Worm (Caenorhabditis elegans) whole organism, young adult: ENCODE measurements around the gene Y49E10.16.

Source experiments
- F49E8.2 ChIP-seq: sonication (generic microtip); optimal IDR thresholded peaks from 3 replicates; lab custom pipeline; 2017; ENCODE audit warnings: missing genetic modification characterization, mild to moderate bottlenecking, missing compliant biosample characterization, antibody characterized with exemption, moderate library complexity; ENCODE audit not compliant: insufficient read depth
- Y79H2A.3 ChIP-seq: fragments of 200-800 bp; sonication (Bioruptor generic); conservative IDR thresholded peaks from 2 replicates; pipeline ENCODE4 v1.3.6; 2022; ENCODE audit warnings: missing genetic modification reagents, missing genetic modification characterization, missing compliant biosample characterization
- ZK185.1 ChIP-seq: sonication (generic microtip); optimal IDR thresholded peaks from 2 replicates; lab custom pipeline; 2016; ENCODE audit warnings: mild to moderate bottlenecking, missing genetic modification characterization, missing compliant biosample characterization; ENCODE audit not compliant: poor library complexity, severe bottlenecking
- attf-5 ChIP-seq: fragments of 200-800 bp; sonication (Bioruptor generic); optimal IDR thresholded peaks from 2 replicates; lab custom pipeline; 2018; ENCODE audit warnings: mild to moderate bottlenecking, missing genetic modification characterization, missing compliant biosample characterization
- ceh-58 ChIP-seq: fragments of 200-800 bp; sonication (Bioruptor generic); IDR thresholded peaks from 2 replicates; pipeline ENCODE4 v1.3.6; 2022; ENCODE audit warnings: missing genetic modification characterization, missing compliant biosample characterization
- dpl-1 ChIP-seq: fragments of 150-350 bp; optimal IDR thresholded peaks from 2 replicates; lab custom pipeline; 2014; ENCODE audit warnings: missing biosample characterization, missing genetic modification reagents, missing genetic modification characterization
- hlh-26 ChIP-seq: fragments of 200-800 bp; sonication (Bioruptor generic); conservative IDR thresholded peaks from 2 replicates; pipeline ENCODE4 v1.3.6; 2022; ENCODE audit warnings: missing genetic modification reagents, missing genetic modification characterization, missing compliant biosample characterization
- lin-35 ChIP-seq, 3 experiments: fragments of 150-350 bp in 2 of 3; sonication (generic microtip) in 1 of 3; optimal IDR thresholded peaks; 2 replicates each; lab custom pipeline; 2014 to 2018; ENCODE audit warnings: missing biosample characterization in 3 of 3, missing genetic modification characterization in 3 of 3, missing genetic modification reagents in 3 of 3
- lin-40 ChIP-seq: sonication (generic microtip); optimal IDR thresholded peaks from 2 replicates; lab custom pipeline; 2016; ENCODE audit warnings: missing genetic modification characterization, mild to moderate bottlenecking, missing compliant biosample characterization, missing genotype, missing genetic modification reagents
- lsl-1 ChIP-seq: fragments of 200-800 bp; sonication (Bioruptor generic); optimal IDR thresholded peaks from 2 replicates; lab custom pipeline; 2018; ENCODE audit warnings: mild to moderate bottlenecking, missing genetic modification characterization, moderate library complexity, missing compliant biosample characterization
- mxl-1 ChIP-seq: sonication (generic microtip); optimal IDR thresholded peaks from 2 replicates; lab custom pipeline; 2016; ENCODE audit warnings: missing genetic modification characterization, missing compliant biosample characterization
- nfyb-1 ChIP-seq: fragments of 200-800 bp; sonication (Bioruptor generic); IDR thresholded peaks from 2 replicates; pipeline ENCODE4 v1.3.6; 2022; ENCODE audit warnings: missing genetic modification reagents, missing genetic modification characterization, missing compliant biosample characterization

DNA sequence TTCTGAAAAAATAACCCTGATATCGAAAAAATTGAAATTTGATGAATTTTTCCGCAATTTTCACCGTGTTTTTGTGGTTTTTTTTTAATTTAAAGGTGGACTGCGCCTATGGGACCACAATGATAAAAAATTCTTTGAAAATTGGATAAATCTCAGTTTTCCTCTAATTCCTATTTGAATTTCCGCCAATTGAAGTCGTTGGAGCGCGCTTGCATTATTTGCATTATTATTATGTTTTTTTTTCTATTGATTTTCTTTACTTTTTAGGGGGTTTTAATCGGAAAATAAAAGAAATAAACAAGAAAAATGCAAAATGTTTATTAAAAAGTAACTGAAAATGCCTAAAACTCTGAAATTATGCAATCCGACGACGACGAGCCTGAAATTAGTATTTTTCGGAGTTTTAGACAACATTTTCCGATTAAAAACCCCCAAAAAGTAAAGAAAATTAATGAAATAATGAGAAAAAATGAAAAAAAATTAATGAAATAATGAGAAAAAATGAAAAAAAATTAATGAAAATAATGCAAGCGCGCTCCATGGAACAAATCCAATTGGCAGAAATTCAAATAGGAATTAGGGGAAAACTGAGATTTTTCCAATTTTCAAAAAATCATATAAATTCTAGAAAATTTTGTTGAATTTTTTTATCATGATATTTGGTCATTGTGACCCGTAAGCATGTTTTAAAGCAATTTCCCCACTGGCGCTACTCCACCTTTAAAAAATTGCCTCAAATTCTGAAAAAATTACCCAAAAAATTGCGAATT lies 25.5 kb downstream of the Y49E10.16 start:
- TF ChIP-seq Y79H2A.3 (GFP tag; lab: Robert Waterston, UW) (no peak), dpl-1 (GFP tag; lab: Kevin White, UChicago) (no peak), ZK185.1 (tag; lab: Kevin White, UChicago) (no peak), lin-35 (GFP tag; optimal IDR thresholded peaks at IDR 0.05; lab: Kevin White, UChicago) (no peak), lin-40 (tag; lab: Kevin White, UChicago) (no peak), mxl-1 (tag; lab: Kevin White, UChicago) (no peak), attf-5 (GFP tag; lab: Kevin White, UChicago) (no peak), lsl-1 (GFP tag; lab: Kevin White, UChicago) (no peak), hlh-26 (no peak), F49E8.2 (no peak), nfyb-1 (GFP tag; lab: Robert Waterston, UW) (no peak), ceh-58 (GFP tag; lab: Robert Waterston, UW) (no peak)
